Worm (Caenorhabditis elegans): ENCODE results near the gene srr-7.

The srr-7 gene

ce11 chrV:15156504-15156903 is 28.4 kb downstream of the srr-7 start (continued):
- no peak for TF ChIP-seq sdz-38 (tag; optimal IDR thresholded peaks at IDR 0.05)
- TF ChIP-seq rpc-1 (optimal IDR thresholded peaks at IDR 0.05), result peak; percentile 55
- peak; percentile 79 for TF ChIP-seq rpc-1 (tag; optimal IDR thresholded peaks at IDR 0.05)
- peak; percentile 41 for TF ChIP-seq die-1 (tag; optimal IDR thresholded peaks at IDR 0.05)
- peak; percentile 87 for TF ChIP-seq tbp1 (GFP tag; optimal IDR thresholded peaks at IDR 0.05)
- TF ChIP-seq T07F8.4 (tag; optimal IDR thresholded peaks at IDR 0.05), result no peak
- TF ChIP-seq athp-1 (tag; optimal IDR thresholded peaks at IDR 0.05), result no peak
- peak; percentile 2 for TF ChIP-seq lsy-27 (tag; optimal IDR thresholded peaks at IDR 0.05; ENCODE audit: borderline replicate concordance, insufficient read depth)
- peak; percentile 25; the same call in 1 of the 2 replicates for TF ChIP-seq ceh-100 (GFP tag; IDR thresholded peaks at IDR 0.05)

ce11 chrV:15158691-15159090 is 30.6 kb downstream of the srr-7 start, which contains the start of gene str-45:
TSS of gene str-45 (plus strand) at chrV:15158991.
- TF ChIP-seq sptf-2 (GFP tag; optimal IDR thresholded peaks at IDR 0.05) (no peak), lin-35 (GFP tag; optimal IDR thresholded peaks at IDR 0.05) (no peak), Y53F4B.3 (GFP tag; IDR thresholded peaks at IDR 0.05) (no peak), athp-1 (tag; optimal IDR thresholded peaks at IDR 0.05) (no peak), repo-1 (tag; optimal IDR thresholded peaks at IDR 0.05) (no peak), lag-1 (GFP tag; IDR thresholded peaks at IDR 0.05) (no peak), madf-6 (GFP tag; IDR thresholded peaks at IDR 0.05) (no peak), dox-1 (GFP tag; IDR thresholded peaks at IDR 0.05) (no peak), egrh-3 (GFP tag; IDR thresholded peaks at IDR 0.05) (no peak), cebp-1 (GFP tag; IDR thresholded peaks at IDR 0.05) (no peak), cebp-1 (tag; optimal IDR thresholded peaks at IDR 0.05) (no peak), xnd-1 (tag; optimal IDR thresholded peaks at IDR 0.05) (no peak), Y67H2A.10 (GFP tag; conservative IDR thresholded peaks at IDR 0.05) (no peak), F22D6.2 (tag; optimal IDR thresholded peaks at IDR 0.05) (no peak), attf-3 (GFP tag; conservative IDR thresholded peaks at IDR 0.05) (no peak)

- TF ChIP-seq let-526 (GFP tag; IDR thresholded peaks at IDR 0.05) (no peak), attf-6 (GFP tag; IDR thresholded peaks at IDR 0.05) (no peak), gei-17 (GFP tag; optimal IDR thresholded peaks at IDR 0.05) (no peak), ets-4 (GFP tag; optimal IDR thresholded peaks at IDR 0.05) (no peak), unc-130 (GFP tag; optimal IDR thresholded peaks at IDR 0.05) (no peak), xnd-1 (tag; optimal IDR thresholded peaks at IDR 0.05) (no peak), ztf-28 (GFP tag; IDR thresholded peaks at IDR 0.05) (no peak), nhr-120 (GFP tag; IDR thresholded peaks at IDR 0.05) (no peak), sdz-38 (tag; optimal IDR thresholded peaks at IDR 0.05) (no peak), lag-1 (GFP tag; IDR thresholded peaks at IDR 0.05) (no peak), lin-35 (GFP tag; optimal IDR thresholded peaks at IDR 0.05) (no peak), mxl-1 (tag; optimal IDR thresholded peaks at IDR 0.05) (no peak), lsl-1 (GFP tag; optimal IDR thresholded peaks at IDR 0.05) (no peak), nhr-80 (tag; optimal IDR thresholded peaks at IDR 0.05) (no peak), dpff-1 (tag; optimal IDR thresholded peaks at IDR 0.05) (no peak), akir-1 (GFP tag; optimal IDR thresholded peaks at IDR 0.05) (no peak), aptf-3 (GFP tag; IDR thresholded peaks at IDR 0.05) (no peak), chd-7 (tag; optimal IDR thresholded peaks at IDR 0.05) (no peak), B0336.3 (GFP tag; IDR thresholded peaks at IDR 0.05) (no peak), mcd-1 (GFP tag; IDR thresholded peaks at IDR 0.05) (no peak)
These were observed 34.6 kb downstream of the srr-7 start, which contains the start of gene srz-11 for ce11 chrV:15162697-15163096. TSS of gene srz-11 (plus strand) at chrV:15163082.

All from whole organism, young adult.